Worm (Caenorhabditis elegans) whole organism, early embryonic: ENCODE results near the gene F08H9.4.

Source experiments
- flt-1 ChIP-seq: fragments of 200-800 bp; sonication (Bioruptor generic); IDR thresholded peaks from 2 replicates; pipeline ENCODE4 v1.3.6; 2022; ENCODE audit warnings: missing genetic modification characterization, missing compliant biosample characterization
- scrt-1 ChIP-seq: fragments of 200-800 bp; sonication (Bioruptor generic); IDR thresholded peaks from 2 replicates; pipeline ENCODE4 v1.3.6; 2022; ENCODE audit warnings: missing genetic modification characterization, missing compliant biosample characterization

- TF ChIP-seq flt-1 (GFP tag; lab: Robert Waterston, UW): no peak
- TF ChIP-seq scrt-1: no peak
Measured at ce11 chrV:14464368-14464767, at the start of gene F08H9.4.
